Worm (Caenorhabditis elegans): ENCODE data around the gene K12H6.12.

Gene K12H6.12

ce11 chrII:2807674-2808206 is at the start of gene K12H6.12:
Gene K12H6.12, plus strand, starts transcription at chrII:2808156.
- no peak for TF ChIP-seq pha-2 (tag; optimal IDR thresholded peaks at IDR 0.05)
- no peak for TF ChIP-seq unc-42 (tag; optimal IDR thresholded peaks at IDR 0.05)
- peak; percentile 29 for TF ChIP-seq unc-55 (GFP tag; optimal IDR thresholded peaks at IDR 0.05)
- TF ChIP-seq ceh-14 (tag; optimal IDR thresholded peaks at IDR 0.05): no peak
- TF ChIP-seq nhr-11 (tag; optimal IDR thresholded peaks at IDR 0.05): no peak
- no peak for TF ChIP-seq lin-11 (tag; optimal IDR thresholded peaks at IDR 0.05)
- peak; percentile 15 for TF ChIP-seq tbx-2 (tag; optimal IDR thresholded peaks at IDR 0.05)
- peak; percentile 77 for TF ChIP-seq hlh-30 (tag; optimal IDR thresholded peaks at IDR 0.05; ENCODE audit: insufficient read depth)
- no peak for TF ChIP-seq ref-2 (tag; optimal IDR thresholded peaks at IDR 0.05)

- TF ChIP-seq pag-3 (tag; optimal IDR thresholded peaks at IDR 0.05; ENCODE audit: borderline replicate concordance) (no peak), hlh-30 (tag; optimal IDR thresholded peaks at IDR 0.05; ENCODE audit: insufficient read depth) (peak; percentile 72), ceh-48 (tag; optimal IDR thresholded peaks at IDR 0.05) (peak; percentile 54)
Observed at ce11 chrII:2758476-2758875, 49.5 kb upstream of the K12H6.12 start, which contains the start of gene fbxb-107. Gene fbxb-107, plus strand, starts transcription at chrII:2758772.

ce11 chrII:2762108-2762507 is 45.8 kb upstream of the K12H6.12 start, which contains the start of gene fbxb-106:
Gene fbxb-106, plus strand, starts transcription at chrII:2762408.
- TF ChIP-seq ceh-14 (tag; optimal IDR thresholded peaks at IDR 0.05) (no peak), pag-3 (tag; optimal IDR thresholded peaks at IDR 0.05; ENCODE audit: borderline replicate concordance) (no peak), ztf-16 (tag; optimal IDR thresholded peaks at IDR 0.05) (no peak), npax-4 (tag; optimal IDR thresholded peaks at IDR 0.05) (no peak), ceh-9 (tag; optimal IDR thresholded peaks at IDR 0.05) (no peak), ceh-18 (tag; optimal IDR thresholded peaks at IDR 0.05) (no peak), pha-2 (tag; optimal IDR thresholded peaks at IDR 0.05) (no peak), tbx-2 (tag; optimal IDR thresholded peaks at IDR 0.05) (no peak), ceh-22 (tag; optimal IDR thresholded peaks at IDR 0.05) (no peak), madf-2 (tag; optimal IDR thresholded peaks at IDR 0.05) (no peak), C08G9.2 (tag; optimal IDR thresholded peaks at IDR 0.05) (no peak), elt-2 (tag; optimal IDR thresholded peaks at IDR 0.05) (no peak), fkh-10 (GFP tag; optimal IDR thresholded peaks at IDR 0.05) (no peak), ceh-34 (tag; optimal IDR thresholded peaks at IDR 0.05) (no peak), odd-2 (tag; optimal IDR thresholded peaks at IDR 0.05) (no peak), nfya-1 (tag; optimal IDR thresholded peaks at IDR 0.05) (no peak), ceh-45 (GFP tag; IDR thresholded peaks at IDR 0.05) (no peak)

- TF ChIP-seq fkh-10 (GFP tag; optimal IDR thresholded peaks at IDR 0.05) (no peak), C08G9.2 (tag; optimal IDR thresholded peaks at IDR 0.05) (no peak), ceh-6 (GFP tag; optimal IDR thresholded peaks at IDR 0.05) (no peak), che-1 (tag; optimal IDR thresholded peaks at IDR 0.05) (no peak), ceh-48 (tag; optimal IDR thresholded peaks at IDR 0.05) (no peak)
Observed at ce11 chrII:2764664-2765063, 43.3 kb upstream of the K12H6.12 start, which contains the start of gene fbxb-108. Gene fbxb-108, plus strand, starts transcription at chrII:2764964.

- TF ChIP-seq mec-3 (tag; optimal IDR thresholded peaks at IDR 0.05; ENCODE audit: borderline replicate concordance) (no peak), nfya-1 (tag; optimal IDR thresholded peaks at IDR 0.05) (no peak), hlh-8 (tag; optimal IDR thresholded peaks at IDR 0.05) (no peak), C38D4.7 (GFP tag; optimal IDR thresholded peaks at IDR 0.05) (no peak), Y22D7AL.16 (tag; optimal IDR thresholded peaks at IDR 0.05) (no peak), sox-2 (GFP tag; IDR thresholded peaks at IDR 0.05) (no peak), unc-86 (tag; optimal IDR thresholded peaks at IDR 0.05) (no peak), pag-3 (tag; optimal IDR thresholded peaks at IDR 0.05; ENCODE audit: borderline replicate concordance) (no peak)
Observed at ce11 chrII:2766331-2766730, 41.6 kb upstream of the K12H6.12 start, which contains the start of gene F08D12.15. Gene F08D12.15, plus strand, starts transcription at chrII:2766631.
